Worm (Caenorhabditis elegans): ENCODE data around the gene Y45F10D.2.

Y45F10D.2 gene

ce11 chrIV:13786690-13787089 lies 12.2 kb upstream of the Y45F10D.2 start, which contains the start of gene icap-1 (continued):
- no peak for TF ChIP-seq spr-1 (tag; optimal IDR thresholded peaks at IDR 0.05)
- no peak for TF ChIP-seq F49E8.2 (tag; optimal IDR thresholded peaks at IDR 0.05; ENCODE audit: borderline replicate concordance)
- no peak for TF ChIP-seq F10B5.3 (tag; optimal IDR thresholded peaks at IDR 0.05)
- TF ChIP-seq dve-1 (tag; optimal IDR thresholded peaks at IDR 0.05; ENCODE audit: insufficient read depth) = peak; percentile 64
- no peak for TF ChIP-seq nhr-25 (tag; optimal IDR thresholded peaks at IDR 0.05; ENCODE audit: borderline replicate concordance, insufficient read depth)
- TF ChIP-seq pqm-1 (tag; optimal IDR thresholded peaks at IDR 0.05) = peak; percentile 68
- no peak for TF ChIP-seq lin-38 (GFP tag; IDR thresholded peaks at IDR 0.05)
- TF ChIP-seq daf-16 (GFP tag; optimal IDR thresholded peaks at IDR 0.05) = no peak
- TF ChIP-seq daf-16 (tag; optimal IDR thresholded peaks at IDR 0.05) = peak; percentile 41
- no peak for TF ChIP-seq lin-1 (GFP tag; IDR thresholded peaks at IDR 0.05)
- no peak for TF ChIP-seq lin-15B (tag; optimal IDR thresholded peaks at IDR 0.05)
- TF ChIP-seq F26F4.8 (GFP tag; conservative IDR thresholded peaks at IDR 0.05) = no peak
- TF ChIP-seq fos-1 (tag; optimal IDR thresholded peaks at IDR 0.05) = no peak
- TF ChIP-seq ama-1 (optimal IDR thresholded peaks at IDR 0.05) = no peak
- no peak for TF ChIP-seq set-16 (GFP tag; IDR thresholded peaks at IDR 0.05)
- TF ChIP-seq nhr-41 (GFP tag; IDR thresholded peaks at IDR 0.05) = no peak

ce11 chrIV:13785545-13785944 lies 11.1 kb upstream of the Y45F10D.2 start, which contains the start of gene lact-9:
Gene lact-9, minus strand, starts transcription at chrIV:13785645.
- no peak for TF ChIP-seq unc-39 (tag; optimal IDR thresholded peaks at IDR 0.05)
- no peak for TF ChIP-seq mdt-29 (GFP tag; IDR thresholded peaks at IDR 0.05)
- TF ChIP-seq F44E2.7 (GFP tag; IDR thresholded peaks at IDR 0.05) = no peak
- TF ChIP-seq php-3 (GFP tag; IDR thresholded peaks at IDR 0.05) = no peak
- no peak for TF ChIP-seq dmd-9 (GFP tag; IDR thresholded peaks at IDR 0.05)
- TF ChIP-seq daf-19 (GFP tag; conservative IDR thresholded peaks at IDR 0.05) = no peak
- no peak for TF ChIP-seq egl-27 (tag; optimal IDR thresholded peaks at IDR 0.05)
- no peak for TF ChIP-seq Y75B8A.6 (GFP tag; IDR thresholded peaks at IDR 0.05)
- TF ChIP-seq daf-8 (GFP tag; IDR thresholded peaks at IDR 0.05) = no peak

ce11 chrIV:13784774-13785173 lies 10.3 kb upstream of the Y45F10D.2 start:
- TF ChIP-seq nhr-25 (tag; optimal IDR thresholded peaks at IDR 0.05; ENCODE audit: borderline replicate concordance, insufficient read depth) (no peak), aha-1 (tag) (peak; percentile 90), nhr-41 (GFP tag; IDR thresholded peaks at IDR 0.05) (no peak)

ce11 chrIV:13783237-13784012 lies 8.9 kb upstream of the Y45F10D.2 start, which contains the start of gene iscu-1:
Gene iscu-1, plus strand, starts transcription at chrIV:13783962.
- TF ChIP-seq snpc-1.2 (GFP tag; IDR thresholded peaks at IDR 0.05) = peak; percentile 88
- peak; percentile 81 for TF ChIP-seq ztf-7 (tag; optimal IDR thresholded peaks at IDR 0.05)
- TF ChIP-seq nhr-11 (tag; optimal IDR thresholded peaks at IDR 0.05) = no peak
- peak in 1 of 2 experiments; percentile 80 for TF ChIP-seq lsy-2 (tag; optimal IDR thresholded peaks at IDR 0.05)
- peak; percentile 75 for TF ChIP-seq T20F7.1 (GFP tag; optimal IDR thresholded peaks at IDR 0.05)
- TF ChIP-seq hmg-1.1 (GFP tag; IDR thresholded peaks at IDR 0.05) = 0 out of 2 replicates have a peak, but pooled peaks have one; percentile 13
- peak; percentile 43 for TF ChIP-seq dpl-1 (GFP tag; optimal IDR thresholded peaks at IDR 0.05)
- no peak for TF ChIP-seq daf-12 (tag; optimal IDR thresholded peaks at IDR 0.05)
- TF ChIP-seq dmd-6 (GFP tag; IDR thresholded peaks at IDR 0.05) = peak; percentile 16; the same call in 1 of the 2 replicates
- peak; percentile 35 for TF ChIP-seq aha-1 (tag)
- no peak for TF ChIP-seq nhr-42 (GFP tag; IDR thresholded peaks at IDR 0.05)
- TF ChIP-seq mep-1 (tag; optimal IDR thresholded peaks at IDR 0.05) = peak; percentile 70
- 0 out of 2 replicates have a peak, but pooled peaks have one; percentile 13 for TF ChIP-seq lin-38 (GFP tag; IDR thresholded peaks at IDR 0.05)
- no peak for TF ChIP-seq nhr-10 (tag; optimal IDR thresholded peaks at IDR 0.05)
- no peak for TF ChIP-seq nhr-111 (GFP tag; optimal IDR thresholded peaks at IDR 0.05)
- peak in 1 of 2 experiments; percentile 72 for TF ChIP-seq hif-1 (tag; optimal IDR thresholded peaks at IDR 0.05)
- TF ChIP-seq daf-19 (GFP tag; conservative IDR thresholded peaks at IDR 0.05) = peak; percentile 65; the same call in 1 of the 2 replicates
- TF ChIP-seq hlh-11 (tag; optimal IDR thresholded peaks at IDR 0.05) = peak; percentile 44
- TF ChIP-seq dve-1 (tag; optimal IDR thresholded peaks at IDR 0.05; ENCODE audit: insufficient read depth) = peak; percentile 48
- no peak for TF ChIP-seq madf-5 (GFP tag; IDR thresholded peaks at IDR 0.05)
- peak; percentile 96 for TF ChIP-seq hlh-30 (tag; optimal IDR thresholded peaks at IDR 0.05; ENCODE audit: insufficient read depth)
- TF ChIP-seq daf-16 (GFP tag; optimal IDR thresholded peaks at IDR 0.05) = no peak
- peak; percentile 77 for TF ChIP-seq daf-16 (tag; optimal IDR thresholded peaks at IDR 0.05)
- peak; percentile 57 for TF ChIP-seq nhr-28 (tag; optimal IDR thresholded peaks at IDR 0.05)

Data from whole organism, L4 larva.